Fruit fly (Drosophila melanogaster) whole organism, adult: ENCODE data around the gene Prm.

Experiments used
- CG11617 ChIP-seq: fragments of 200-800 bp; sonication (Bioruptor generic); optimal IDR thresholded peaks from 2 replicates; lab custom pipeline; 2017; ENCODE audit warnings: mild to moderate bottlenecking, missing biosample characterization, missing genetic modification reagents, missing genetic modification characterization
- CG12768 ChIP-seq: fragments of 200-800 bp; sonication (Bioruptor generic); optimal IDR thresholded peaks from 2 replicates; lab custom pipeline; 2017; ENCODE audit warnings: missing biosample characterization, missing genetic modification characterization, mild to moderate bottlenecking, moderate library complexity, missing genetic modification reagents
- CG14711 ChIP-seq: fragments of 200-800 bp; sonication (Bioruptor generic); optimal IDR thresholded peaks from 2 replicates; lab custom pipeline; 2018; ENCODE audit warnings: missing biosample characterization, mild to moderate bottlenecking, missing genetic modification characterization, moderate library complexity
- CG1620 ChIP-seq: fragments of 200-800 bp; sonication (Bioruptor generic); optimal IDR thresholded peaks from 2 replicates; lab custom pipeline; 2016; ENCODE audit warnings: missing biosample characterization, missing genetic modification characterization
- CG33017 ChIP-seq: fragments of 200-800 bp; sonication (Bioruptor generic); optimal IDR thresholded peaks from 2 replicates; lab custom pipeline; 2018; ENCODE audit warnings: missing biosample characterization, mild to moderate bottlenecking, missing genetic modification characterization, moderate library complexity
- CG5204 ChIP-seq: fragments of 200-800 bp; sonication (Bioruptor generic); optimal IDR thresholded peaks from 2 replicates; lab custom pipeline; 2016; ENCODE audit warnings: missing biosample characterization, missing genetic modification characterization
- CG7045 ChIP-seq: fragments of 200-800 bp; sonication (Bioruptor generic); optimal IDR thresholded peaks from 2 replicates; lab custom pipeline; 2017; ENCODE audit warnings: missing biosample characterization, mild to moderate bottlenecking, missing genetic modification characterization
- CG7101 ChIP-seq: fragments of 200-800 bp; sonication (Bioruptor generic); optimal IDR thresholded peaks from 2 replicates; lab custom pipeline; 2018; ENCODE audit warnings: missing biosample characterization, mild to moderate bottlenecking, missing genetic modification characterization, moderate library complexity
- Clk ChIP-seq: fragments of 200-800 bp; sonication (Bioruptor generic); optimal IDR thresholded peaks from 2 replicates; lab custom pipeline; 2017; ENCODE audit warnings: missing biosample characterization, missing genetic modification characterization
- Crg-1 ChIP-seq: fragments of 200-800 bp; sonication (Bioruptor generic); optimal IDR thresholded peaks from 2 replicates; lab custom pipeline; 2016; ENCODE audit warnings: missing biosample characterization, missing genetic modification characterization
- Hr96 ChIP-seq: fragments of 200-800 bp; sonication (Bioruptor generic); optimal IDR thresholded peaks from 2 replicates; lab custom pipeline; 2016; ENCODE audit warnings: missing biosample characterization, missing genetic modification characterization
- Mnt ChIP-seq: fragments of 200-800 bp; sonication (Bioruptor generic); optimal IDR thresholded peaks from 2 replicates; lab custom pipeline; 2016; ENCODE audit warnings: missing biosample characterization, mild to moderate bottlenecking, missing genetic modification characterization
- bab1 ChIP-seq: fragments of 200-800 bp; sonication (Bioruptor generic); optimal IDR thresholded peaks from 3 replicates; lab custom pipeline; 2019; ENCODE audit warnings: missing biosample characterization, mild to moderate bottlenecking, missing genetic modification characterization, moderate library complexity
- cic ChIP-seq: fragments of 200-800 bp; sonication (Bioruptor generic); optimal IDR thresholded peaks from 2 replicates; lab custom pipeline; 2017; ENCODE audit warnings: missing biosample characterization, mild to moderate bottlenecking, missing genetic modification characterization, moderate library complexity
- cnc ChIP-seq, 2 experiments: fragments of >200 bp; optimal IDR thresholded peaks; 2 replicates each; lab custom pipeline; 2017
- kay ChIP-seq: fragments of 200-800 bp; sonication (Bioruptor generic); peaks from one replicate; lab custom pipeline; 2016; ENCODE audit warnings: missing biosample characterization, missing genetic modification characterization, borderline replicate concordance
- ovo ChIP-seq: fragments of 200-800 bp; sonication (Bioruptor generic); optimal IDR thresholded peaks from 2 replicates; lab custom pipeline; 2016; ENCODE audit warnings: missing biosample characterization, missing genetic modification characterization
- pad ChIP-seq: fragments of 200-800 bp; sonication (Bioruptor generic); optimal IDR thresholded peaks from 3 replicates; lab custom pipeline; 2017; ENCODE audit warnings: missing biosample characterization, missing genetic modification characterization, mild to moderate bottlenecking, moderate library complexity, missing genetic modification reagents
- tj ChIP-seq: fragments of 200-800 bp; sonication (Bioruptor generic); optimal IDR thresholded peaks from 3 replicates; lab custom pipeline; 2017; ENCODE audit warnings: missing biosample characterization, mild to moderate bottlenecking, missing genetic modification characterization, moderate library complexity
- toe ChIP-seq: fragments of 200-800 bp; sonication (Bioruptor generic); optimal IDR thresholded peaks from 2 replicates; lab custom pipeline; 2016; ENCODE audit warnings: missing biosample characterization, missing genetic modification characterization

Prm gene

DNA sequence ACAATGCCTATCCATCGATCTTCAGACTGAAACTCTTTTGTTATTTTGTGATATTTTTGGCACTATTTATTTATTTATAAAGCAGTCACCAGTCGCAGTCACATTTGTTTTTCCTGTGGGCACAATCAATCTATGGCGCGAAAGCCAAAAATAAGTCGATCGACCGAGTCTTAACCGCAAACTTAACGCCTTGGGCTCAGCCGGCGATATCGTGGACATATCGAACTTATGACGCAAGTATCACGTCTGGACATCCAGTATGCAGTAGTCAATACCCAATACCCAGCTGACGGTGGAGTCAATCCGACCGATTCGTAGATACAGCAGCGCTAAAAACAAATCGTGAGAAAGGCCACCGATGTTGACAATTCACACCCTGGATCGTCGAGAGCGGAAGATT lies 54.5 kb downstream of the Prm start:
- no peak for TF ChIP-seq toe
- TF ChIP-seq ovo (GFP tag; lab: Kevin White, UChicago): no peak
- TF ChIP-seq CG1620 (GFP tag; lab: Kevin White, UChicago): no peak
- TF ChIP-seq Hr96: no peak
- no peak for TF ChIP-seq tj (GFP tag; lab: Kevin White, UChicago)
- no peak for TF ChIP-seq CG5204 (GFP tag; lab: Kevin White, UChicago)
- TF ChIP-seq CG11617 (GFP tag; lab: Kevin White, UChicago): no peak

DNA sequence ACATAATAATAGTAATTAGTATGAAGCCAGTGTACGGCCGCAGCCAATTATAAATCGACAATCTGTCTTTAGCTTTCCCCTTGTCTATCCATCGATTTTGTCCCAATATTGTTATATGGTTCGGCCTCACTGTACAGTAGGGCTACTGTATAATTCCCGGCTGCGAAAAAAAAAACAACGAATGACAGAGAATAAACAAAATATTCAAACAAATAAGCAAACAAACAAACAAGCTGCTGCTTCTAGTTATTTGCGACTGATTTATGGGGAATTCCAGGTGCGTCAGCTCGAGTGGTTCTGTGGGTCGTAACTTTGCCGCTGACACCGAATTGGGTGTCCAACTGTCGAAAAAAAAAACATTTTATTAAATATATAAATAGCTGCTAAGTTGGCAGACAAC lies 55.4 kb downstream of the Prm start:
- TF ChIP-seq CG7101 (tag; lab: Kevin White, UChicago): peak; percentile 21
- no peak for TF ChIP-seq CG1620 (GFP tag; lab: Kevin White, UChicago)

DNA sequence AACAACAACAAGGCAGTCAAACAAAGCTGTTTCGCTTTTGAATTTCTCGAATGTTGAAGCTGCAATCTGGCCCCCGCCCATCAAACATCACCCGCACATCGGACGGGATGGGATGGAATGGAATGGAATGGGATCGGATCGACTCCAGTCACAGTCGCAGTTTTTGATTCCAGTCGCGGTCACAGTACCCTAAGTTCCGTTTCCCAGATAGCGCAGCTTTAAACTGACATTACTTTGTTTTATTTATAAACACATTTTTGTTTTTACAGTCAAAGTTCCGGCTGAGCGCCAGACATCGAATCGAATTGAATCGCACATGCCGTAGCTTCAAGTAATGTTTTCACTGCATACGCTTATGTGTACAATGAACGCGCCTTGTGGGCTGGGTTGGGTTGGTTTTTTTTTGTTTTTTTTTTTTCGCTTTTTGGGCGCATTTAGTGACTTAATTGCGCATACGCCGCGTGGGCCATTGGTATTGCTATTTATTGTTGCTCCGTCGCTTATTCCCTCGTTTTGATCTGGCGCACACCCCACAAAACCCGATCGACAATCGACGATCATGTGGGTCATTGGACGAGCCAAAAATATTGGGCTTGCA lies 56.3 kb downstream of the Prm start:
- TF ChIP-seq CG7101 (tag; lab: Kevin White, UChicago) (no peak), bab1 (peak; percentile 12)

DNA sequence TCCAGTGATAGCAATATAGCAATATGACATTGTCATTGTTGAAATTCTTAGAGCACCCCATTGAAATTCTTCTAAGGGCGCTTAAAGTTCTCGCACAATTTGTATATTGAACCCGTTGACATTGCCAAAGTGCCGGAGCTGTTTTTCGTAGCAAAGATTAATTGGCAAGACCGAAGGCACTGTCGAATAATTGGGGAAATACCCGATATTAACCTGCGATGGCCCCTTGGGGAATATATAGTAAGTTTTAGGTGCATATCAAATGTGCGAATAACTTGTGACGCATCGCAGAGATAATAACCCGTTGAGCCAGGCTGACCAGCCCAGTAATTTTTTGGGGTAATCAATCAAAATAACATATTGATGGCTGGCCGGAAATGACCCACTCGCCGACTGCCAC lies 58.5 kb downstream of the Prm start:
- TF ChIP-seq pad (no peak), CG12768 (GFP tag; lab: Kevin White, UChicago) (no peak), Hr96 (no peak), bab1 (no peak), CG33017 (no peak), ovo (GFP tag; lab: Kevin White, UChicago) (no peak), Clk (GFP tag; lab: Kevin White, UChicago) (no peak), kay (GFP tag; lab: Kevin White, UChicago) (no peak), Crg-1 (no peak), cic (GFP tag; lab: Kevin White, UChicago) (no peak), Mnt (no peak), CG11617 (GFP tag; lab: Kevin White, UChicago) (no peak), CG1620 (GFP tag; lab: Kevin White, UChicago) (no peak)

DNA sequence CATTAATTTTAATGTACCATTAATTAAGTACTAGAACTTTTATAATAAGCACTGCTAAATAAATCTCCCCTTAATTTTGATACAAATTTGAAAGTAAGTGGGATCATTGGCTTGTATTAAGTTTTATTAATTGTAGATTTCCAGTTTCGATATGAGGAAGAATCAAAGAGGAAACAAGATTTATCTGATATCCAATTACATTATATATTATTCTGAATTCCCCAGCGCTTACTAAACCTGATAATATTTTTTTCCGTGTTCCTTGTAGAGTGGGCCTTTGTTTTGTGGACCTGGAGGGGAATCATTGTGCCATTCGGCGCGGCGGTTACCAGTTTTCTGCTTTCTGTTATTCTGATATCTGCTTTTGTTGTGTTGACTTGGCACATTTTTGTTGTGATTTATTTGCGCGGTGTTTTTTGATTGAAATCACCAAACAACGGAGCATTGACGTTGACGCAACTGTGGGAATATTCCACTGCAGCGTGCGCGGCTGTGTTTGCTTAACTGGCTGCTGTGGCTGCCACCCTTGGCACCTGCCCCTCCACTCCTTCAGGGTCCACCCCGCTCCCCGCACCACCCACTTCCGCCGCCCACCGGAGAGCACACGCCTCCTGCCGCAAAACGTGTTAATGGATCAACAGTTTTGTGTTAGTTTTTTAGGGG lies 60.6 kb downstream of the Prm start:
- TF ChIP-seq CG1620 (GFP tag; lab: Kevin White, UChicago) (no peak), ovo (GFP tag; lab: Kevin White, UChicago) (peak; percentile 65), tj (GFP tag; lab: Kevin White, UChicago) (peak; percentile 67)

DNA sequence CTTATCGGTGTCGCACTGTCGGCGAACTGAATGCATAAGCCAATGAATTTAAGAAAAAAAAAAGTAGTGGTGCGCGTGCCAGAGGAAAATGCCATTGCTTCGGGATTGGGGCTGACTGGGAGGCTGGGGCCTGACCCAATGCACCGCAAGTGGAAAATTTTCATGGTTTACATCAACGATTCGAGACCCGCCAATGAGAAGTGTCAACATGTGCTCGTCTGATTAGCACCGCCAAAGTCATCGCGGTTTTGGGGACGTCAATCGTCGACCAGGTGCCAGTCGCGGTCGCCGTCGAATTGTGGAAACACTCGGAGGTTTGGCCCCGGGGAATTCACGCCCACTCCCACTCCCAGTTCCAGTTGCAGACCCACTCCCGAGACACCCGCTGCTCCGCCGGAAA lies 61.3 kb downstream of the Prm start:
- TF ChIP-seq CG12768 (GFP tag; lab: Kevin White, UChicago): no peak
- TF ChIP-seq pad: no peak
- no peak for TF ChIP-seq Hr96
- TF ChIP-seq cic (GFP tag; lab: Kevin White, UChicago): no peak
- no peak for TF ChIP-seq kay (GFP tag; lab: Kevin White, UChicago)
- no peak for TF ChIP-seq CG14711
- TF ChIP-seq CG11617 (GFP tag; lab: Kevin White, UChicago): no peak
- TF ChIP-seq CG7045: no peak
- TF ChIP-seq tj (GFP tag; lab: Kevin White, UChicago): no peak
- TF ChIP-seq CG1620 (GFP tag; lab: Kevin White, UChicago): no peak
- no peak for TF ChIP-seq toe
- no peak for TF ChIP-seq CG5204 (GFP tag; lab: Kevin White, UChicago)
- TF ChIP-seq Crg-1: no peak
- TF ChIP-seq CG7101 (tag; lab: Kevin White, UChicago): no peak
- no peak for TF ChIP-seq Clk (GFP tag; lab: Kevin White, UChicago)
- TF ChIP-seq ovo (GFP tag; lab: Kevin White, UChicago): no peak
- TF ChIP-seq bab1: no peak
- no peak for TF ChIP-seq cnc (optimal IDR thresholded peaks at IDR 0.05; lab: Kevin White, UChicago)
- TF ChIP-seq Mnt: no peak
